Fruit fly (Drosophila melanogaster) S2 (cell line): ENCODE data around the gene Mco4.

Source experiments
- CG8478 ChIP-seq: fragments of >200 bp; optimal IDR thresholded peaks from 2 replicates; lab custom pipeline; 2018
- CTCF ChIP-seq, 2 experiments: fragments of >200 bp; optimal IDR thresholded peaks; 2 replicates each; lab custom pipeline; 2018

Mco4 gene

dm6 chrX:17850179-17850578, 5.8 kb downstream of the Mco4 start, which contains the start of the genes CG15814 and Spt7:
Gene CG15814, minus strand, starts transcription at chrX:17850342.
Gene Spt7, plus strand, starts transcription at chrX:17850460.
- TF ChIP-seq CTCF (optimal IDR thresholded peaks at IDR 0.05; lab: Kevin White, UChicago) (peak; percentile 33 to 47), CG8478 (lab: Kevin White, UChicago) (no peak)

dm6 chrX:17845820-17846379, 10.0 kb downstream of the Mco4 start:
- no peak for TF ChIP-seq CG8478 (lab: Kevin White, UChicago)

- TF ChIP-seq CTCF (optimal IDR thresholded peaks at IDR 0.05; lab: Kevin White, UChicago) (no peak), CG8478 (lab: Kevin White, UChicago) (no peak)
Measured at dm6 chrX:17844623-17845022, 11.3 kb downstream of the Mco4 start, which contains the start of the genes CG8142 and Ucp4A. Gene CG8142, minus strand, starts transcription at chrX:17844704. Gene Ucp4A, plus strand, starts transcription at chrX:17844949.

dm6 chrX:17841923-17842322, 14.0 kb downstream of the Mco4 start, which contains the start of gene Taf9:
Gene Taf9, plus strand, starts transcription at chrX:17842161.
- TF ChIP-seq CTCF (optimal IDR thresholded peaks at IDR 0.05; lab: Kevin White, UChicago) (peak in 1 of 2 experiments; percentile 47), CG8478 (lab: Kevin White, UChicago) (no peak)

dm6 chrX:17836420-17836932, 19.5 kb downstream of the Mco4 start:
- no peak for TF ChIP-seq CTCF (optimal IDR thresholded peaks at IDR 0.05; lab: Kevin White, UChicago)
- no peak for TF ChIP-seq CG8478 (lab: Kevin White, UChicago)

dm6 chrX:17834754-17835153, 21.2 kb downstream of the Mco4 start:
- TF ChIP-seq CTCF (optimal IDR thresholded peaks at IDR 0.05; lab: Kevin White, UChicago) (no peak), CG8478 (lab: Kevin White, UChicago) (no peak)

- TF ChIP-seq CTCF (optimal IDR thresholded peaks at IDR 0.05; lab: Kevin White, UChicago) (no peak), CG8478 (lab: Kevin White, UChicago) (no peak)
Measured at dm6 chrX:17833986-17834385, 21.9 kb downstream of the Mco4 start.

- no peak for TF ChIP-seq CTCF (optimal IDR thresholded peaks at IDR 0.05; lab: Kevin White, UChicago)
Measured at dm6 chrX:17832163-17833014, 23.5 kb downstream of the Mco4 start.

dm6 chrX:17830644-17831043, 25.3 kb downstream of the Mco4 start, which contains the start of gene CG6398:
Gene CG6398, plus strand, starts transcription at chrX:17830828.
- TF ChIP-seq CTCF (optimal IDR thresholded peaks at IDR 0.05; lab: Kevin White, UChicago) (no peak), CG8478 (lab: Kevin White, UChicago) (no peak)

dm6 chrX:17830211-17830616, 25.7 kb downstream of the Mco4 start:
- TF ChIP-seq CTCF (optimal IDR thresholded peaks at IDR 0.05; lab: Kevin White, UChicago), result no peak
- TF ChIP-seq CG8478 (lab: Kevin White, UChicago), result no peak

- TF ChIP-seq CTCF (optimal IDR thresholded peaks at IDR 0.05; lab: Kevin White, UChicago) (no peak), CG8478 (lab: Kevin White, UChicago) (no peak)
Measured at dm6 chrX:17829083-17829997, 26.6 kb downstream of the Mco4 start.

- no peak for TF ChIP-seq CTCF (optimal IDR thresholded peaks at IDR 0.05; lab: Kevin White, UChicago)
- no peak for TF ChIP-seq CG8478 (lab: Kevin White, UChicago)
Measured at dm6 chrX:17828298-17829033, 27.5 kb downstream of the Mco4 start.
